Fruit fly (Drosophila melanogaster) whole organism, embryonic: ENCODE results near the gene CG42449.

Experiments
- B-H2 ChIP-seq: fragments of 200-800 bp; sonication (Bioruptor generic); optimal IDR thresholded peaks from 2 replicates; lab custom pipeline; 2018; ENCODE audit warnings: missing biosample characterization, mild to moderate bottlenecking, missing genetic modification characterization
- Bgb ChIP-seq: fragments of 200-800 bp; sonication (Bioruptor generic); IDR thresholded peaks from 2 replicates; pipeline ENCODE4 v1.3.6; 2022; ENCODE audit warnings: missing biosample characterization, missing genetic modification characterization; ENCODE audit not compliant: partially characterized antibody
- CG10209 ChIP-seq: fragments of 200-800 bp; sonication (Bioruptor generic); optimal IDR thresholded peaks from 3 replicates; lab custom pipeline; 2017; ENCODE audit warnings: missing biosample characterization, mild to moderate bottlenecking, missing genetic modification characterization, missing genetic modification reagents
- CG10366 ChIP-seq: fragments of 200-800 bp; sonication (Bioruptor generic); IDR thresholded peaks from 2 replicates; pipeline ENCODE4 v1.3.6; 2022; ENCODE audit warnings: missing biosample characterization, missing genetic modification characterization
- CG11247 ChIP-seq: fragments of 200-800 bp; sonication (Bioruptor generic); IDR thresholded peaks from 2 replicates; pipeline ENCODE4 v1.3.6; 2022; ENCODE audit warnings: missing biosample characterization, missing genetic modification characterization
- CG11456 ChIP-seq: fragments of 200-800 bp; sonication (Bioruptor generic); IDR thresholded peaks from 3 replicates; pipeline ENCODE4 v1.3.6; 2022; ENCODE audit warnings: missing biosample characterization, missing genetic modification characterization
- CG12104 ChIP-seq: fragments of 200-800 bp; sonication (Bioruptor generic); optimal IDR thresholded peaks from 3 replicates; lab custom pipeline; 2016; ENCODE audit warnings: missing biosample characterization, missing genetic modification characterization
- CG12236 ChIP-seq: fragments of 200-800 bp; sonication (Bioruptor generic); optimal IDR thresholded peaks from 2 replicates; lab custom pipeline; 2016; ENCODE audit warnings: missing biosample characterization, missing genetic modification characterization
- CG13296 ChIP-seq: fragments of 200-800 bp; sonication (Bioruptor generic); optimal IDR thresholded peaks from 3 replicates; lab custom pipeline; 2018; ENCODE audit warnings: missing biosample characterization, mild to moderate bottlenecking, missing genetic modification characterization
- CG14014 ChIP-seq: fragments of 200-800 bp; sonication (Bioruptor generic); IDR thresholded peaks from 2 replicates; pipeline ENCODE4 v1.3.6; 2022; ENCODE audit warnings: missing biosample characterization, missing genetic modification characterization
- CG15479 ChIP-seq: fragments of 200-800 bp; sonication (Bioruptor generic); optimal IDR thresholded peaks from 3 replicates; lab custom pipeline; 2019; ENCODE audit warnings: missing biosample characterization, mild to moderate bottlenecking, missing genetic modification characterization, moderate library complexity
- CG18476 ChIP-seq: fragments of 200-800 bp; sonication (Bioruptor generic); optimal IDR thresholded peaks from 2 replicates; lab custom pipeline; 2016; ENCODE audit warnings: missing biosample characterization, mild to moderate bottlenecking, missing genetic modification characterization
- CG2120 ChIP-seq: fragments of 200-800 bp; sonication (Bioruptor generic); optimal IDR thresholded peaks from 3 replicates; lab custom pipeline; 2016; ENCODE audit warnings: missing biosample characterization, missing genetic modification characterization
- CG3065 ChIP-seq: fragments of 200-800 bp; sonication (Bioruptor generic); optimal IDR thresholded peaks from 2 replicates; lab custom pipeline; 2016; ENCODE audit warnings: missing biosample characterization, missing genetic modification characterization
- CG31365 ChIP-seq: fragments of 200-800 bp; sonication (Bioruptor generic); optimal IDR thresholded peaks from 2 replicates; lab custom pipeline; 2018; ENCODE audit warnings: missing biosample characterization, mild to moderate bottlenecking, missing genetic modification characterization
- CG31441 ChIP-seq: fragments of 200-800 bp; sonication (Bioruptor generic); IDR thresholded peaks from 2 replicates; pipeline ENCODE4 v1.3.6; 2022; ENCODE audit warnings: missing biosample characterization, missing genetic modification characterization
- CG34376 ChIP-seq: fragments of 200-800 bp; sonication (Bioruptor generic); optimal IDR thresholded peaks from 2 replicates; lab custom pipeline; 2018; ENCODE audit warnings: missing biosample characterization, mild to moderate bottlenecking, missing genetic modification characterization
- CG4617 ChIP-seq: fragments of 200-800 bp; sonication (Bioruptor generic); optimal IDR thresholded peaks from 3 replicates; lab custom pipeline; 2016; ENCODE audit warnings: missing biosample characterization, missing genetic modification characterization, borderline replicate concordance
- CG5180 ChIP-seq: fragments of 200-800 bp; sonication (Bioruptor generic); optimal IDR thresholded peaks from 3 replicates; lab custom pipeline; 2017; ENCODE audit warnings: missing biosample characterization, missing genetic modification characterization, mild to moderate bottlenecking, moderate library complexity, missing genetic modification reagents
- CG6689 ChIP-seq: fragments of 200-800 bp; sonication (Bioruptor generic); IDR thresholded peaks from 2 replicates; pipeline ENCODE4 v1.3.6; 2022; ENCODE audit warnings: missing biosample characterization, missing genetic modification characterization
- CG6791 ChIP-seq: fragments of 200-800 bp; sonication (Bioruptor generic); IDR thresholded peaks from 3 replicates; pipeline ENCODE4 v1.3.6; 2022; ENCODE audit warnings: missing biosample characterization, missing genetic modification characterization; ENCODE audit not compliant: partially characterized antibody
- CG7786 ChIP-seq: fragments of 200-800 bp; sonication (Bioruptor generic); optimal IDR thresholded peaks from 2 replicates; lab custom pipeline; 2016; ENCODE audit warnings: missing biosample characterization, missing genetic modification characterization
- CG8089 ChIP-seq: fragments of 200-800 bp; sonication (Bioruptor generic); optimal IDR thresholded peaks from 3 replicates; lab custom pipeline; 2016; ENCODE audit warnings: missing biosample characterization, missing genetic modification characterization
- CG9727 ChIP-seq: fragments of 200-800 bp; sonication (Bioruptor generic); optimal IDR thresholded peaks from 3 replicates; lab custom pipeline; 2017; ENCODE audit warnings: missing biosample characterization, mild to moderate bottlenecking, missing genetic modification characterization
- CkIIα-i1 ChIP-seq: fragments of 200-800 bp; sonication (Bioruptor generic); IDR thresholded peaks from 2 replicates; pipeline ENCODE4 v1.3.6; 2022; ENCODE audit warnings: missing biosample characterization, missing genetic modification characterization
- D19A ChIP-seq: fragments of 200-800 bp; optimal IDR thresholded peaks from 3 replicates; lab custom pipeline; 2019; ENCODE audit warnings: missing biosample characterization, mild to moderate bottlenecking, missing genetic modification characterization, moderate library complexity
- Fer3 ChIP-seq: fragments of 200-800 bp; sonication (Bioruptor generic); optimal IDR thresholded peaks from 2 replicates; lab custom pipeline; 2018; ENCODE audit warnings: missing biosample characterization, mild to moderate bottlenecking, missing genetic modification characterization, moderate library complexity
- H2.0 ChIP-seq: fragments of 200-800 bp; sonication (Bioruptor generic); IDR thresholded peaks from 2 replicates; pipeline ENCODE4 v1.3.6; 2022; ENCODE audit warnings: missing biosample characterization, missing genetic modification characterization
- HHEX ChIP-seq: fragments of 200-800 bp; sonication (Bioruptor generic); optimal IDR thresholded peaks from 3 replicates; lab custom pipeline; 2017; ENCODE audit warnings: missing biosample characterization, mild to moderate bottlenecking, missing genetic modification characterization, missing genetic modification reagents
- HLH4C ChIP-seq: fragments of 200-800 bp; sonication (Bioruptor generic); IDR thresholded peaks from 3 replicates; pipeline ENCODE4 v1.3.6; 2022; ENCODE audit warnings: missing biosample characterization, missing genetic modification characterization; ENCODE audit not compliant: partially characterized antibody
- Hey ChIP-seq: fragments of 200-800 bp; sonication (Bioruptor generic); optimal IDR thresholded peaks from 3 replicates; lab custom pipeline; 2018; ENCODE audit warnings: missing biosample characterization, mild to moderate bottlenecking, missing genetic modification characterization
- Med ChIP-seq: fragments of 200-800 bp; sonication (Bioruptor generic); peaks from one replicate; lab custom pipeline; 2016; ENCODE audit warnings: missing biosample characterization, missing genetic modification characterization, mild to moderate bottlenecking, inconsistent platforms, moderate library complexity
- Nf-YC ChIP-seq: fragments of 200-800 bp; optimal IDR thresholded peaks from 3 replicates; lab custom pipeline; 2019; ENCODE audit warnings: missing biosample characterization, mild to moderate bottlenecking, missing genetic modification characterization, moderate library complexity
- Oli ChIP-seq: fragments of 200-800 bp; sonication (Bioruptor generic); optimal IDR thresholded peaks from 2 replicates; lab custom pipeline; 2018; ENCODE audit warnings: missing biosample characterization, mild to moderate bottlenecking, missing genetic modification characterization, moderate library complexity
- Sry-δ ChIP-seq: fragments of 200-800 bp; sonication (Bioruptor generic); optimal IDR thresholded peaks from 2 replicates; lab custom pipeline; 2016; ENCODE audit warnings: missing biosample characterization, missing genetic modification characterization
- bigmax ChIP-seq: fragments of 200-800 bp; sonication (Bioruptor generic); optimal IDR thresholded peaks from 2 replicates; lab custom pipeline; 2018; ENCODE audit warnings: missing biosample characterization, mild to moderate bottlenecking, missing genetic modification characterization
- btn ChIP-seq: fragments of 200-800 bp; sonication (Bioruptor generic); optimal IDR thresholded peaks from 2 replicates; lab custom pipeline; 2016; ENCODE audit warnings: missing biosample characterization, missing genetic modification characterization
- caup ChIP-seq: fragments of 200-800 bp; sonication (Bioruptor generic); optimal IDR thresholded peaks from 3 replicates; lab custom pipeline; 2017; ENCODE audit warnings: missing biosample characterization, mild to moderate bottlenecking, missing genetic modification characterization, moderate library complexity; ENCODE audit not compliant: severe bottlenecking
- cg ChIP-seq: fragments of 200-800 bp; sonication (Bioruptor generic); optimal IDR thresholded peaks from 3 replicates; lab custom pipeline; 2019; ENCODE audit warnings: missing biosample characterization, mild to moderate bottlenecking, missing genetic modification characterization, moderate library complexity
- croc ChIP-seq: fragments of 200-800 bp; sonication (Bioruptor generic); conservative IDR thresholded peaks from 3 replicates; pipeline ENCODE4 v1.3.6; 2022; ENCODE audit warnings: missing biosample characterization, missing genetic modification characterization
- dimm ChIP-seq: fragments of 200-800 bp; sonication (Bioruptor generic); IDR thresholded peaks from 2 replicates; pipeline ENCODE4 v1.3.6; 2022; ENCODE audit warnings: missing biosample characterization, missing genetic modification characterization
- fu2 ChIP-seq: fragments of 200-800 bp; sonication (Bioruptor generic); optimal IDR thresholded peaks from 2 replicates; lab custom pipeline; 2016; ENCODE audit warnings: missing biosample characterization, missing genetic modification characterization
- gce ChIP-seq: fragments of 200-800 bp; sonication (Bioruptor generic); IDR thresholded peaks from 3 replicates; pipeline ENCODE4 v1.3.6; 2022; ENCODE audit warnings: missing biosample characterization, missing genetic modification characterization
- lmd ChIP-seq: fragments of 200-800 bp; sonication (Bioruptor generic); IDR thresholded peaks from 2 replicates; pipeline ENCODE4 v1.3.6; 2022; ENCODE audit warnings: missing biosample characterization, missing genetic modification characterization
- nau ChIP-seq: fragments of 200-800 bp; sonication (Bioruptor generic); optimal IDR thresholded peaks from 3 replicates; lab custom pipeline; 2017; ENCODE audit warnings: missing biosample characterization, mild to moderate bottlenecking, missing genetic modification characterization, missing genetic modification reagents
- nerfin-2 ChIP-seq: fragments of 200-800 bp; sonication (Bioruptor generic); IDR thresholded peaks from 2 replicates; pipeline ENCODE4 v1.3.6; 2022; ENCODE audit warnings: missing biosample characterization, missing genetic modification characterization; ENCODE audit not compliant: partially characterized antibody
- oc ChIP-seq: fragments of 200-800 bp; sonication (Bioruptor generic); optimal IDR thresholded peaks from 2 replicates; lab custom pipeline; 2018; ENCODE audit warnings: missing biosample characterization, mild to moderate bottlenecking, missing genetic modification characterization, moderate library complexity
- shn ChIP-seq: fragments of 200-800 bp; sonication (Bioruptor generic); optimal IDR thresholded peaks from 3 replicates; lab custom pipeline; 2016; ENCODE audit warnings: missing biosample characterization, missing genetic modification characterization
- sima ChIP-seq: fragments of 200-800 bp; sonication (Bioruptor generic); optimal IDR thresholded peaks from 2 replicates; lab custom pipeline; 2016; ENCODE audit warnings: missing biosample characterization, missing genetic modification characterization
- sna ChIP-seq: fragments of 200-800 bp; sonication (Bioruptor generic); IDR thresholded peaks from 2 replicates; pipeline ENCODE4 v1.3.6; 2022; ENCODE audit warnings: missing biosample characterization, missing genetic modification characterization; ENCODE audit not compliant: partially characterized antibody
- so ChIP-seq: fragments of 200-800 bp; sonication (Bioruptor generic); IDR thresholded peaks from 3 replicates; pipeline ENCODE4 v1.3.6; 2022; ENCODE audit warnings: missing biosample characterization, missing genetic modification characterization
- zen ChIP-seq: fragments of 200-800 bp; sonication (Bioruptor generic); optimal IDR thresholded peaks from 3 replicates; lab custom pipeline; 2018; ENCODE audit warnings: missing biosample characterization, mild to moderate bottlenecking, missing genetic modification characterization, moderate library complexity

The CG42449 gene

DNA sequence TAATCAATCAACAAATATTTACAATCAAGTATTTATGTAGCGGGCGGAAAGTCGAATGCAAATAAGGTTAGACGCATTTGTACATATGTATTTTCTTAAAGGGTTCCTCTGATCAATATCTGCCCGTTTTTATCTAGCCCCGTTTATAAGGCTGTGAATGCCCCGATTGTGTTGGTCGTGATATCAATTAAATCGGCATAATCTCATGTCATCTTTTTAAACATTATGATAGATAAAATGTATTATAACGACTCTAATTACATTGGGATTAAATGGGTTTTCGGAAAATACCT lies 4.9 kb upstream of the CG42449 start (continued):
- TF ChIP-seq CG9727 (peak; percentile 42), croc (0 out of 3 replicates have a peak, but pooled peaks have one; percentile 10), sima (GFP tag; lab: Kevin White, UChicago) (no peak), cg (no peak), CG11456 (GFP tag; lab: Robert Waterston, UW) (no peak), CG8089 (GFP tag; lab: Kevin White, UChicago) (no peak), Hey (tag; lab: Kevin White, UChicago) (no peak), oc (tag; lab: Kevin White, UChicago) (no peak), gce (GFP tag; lab: Robert Waterston, UW) (no peak), CG5180 (peak; percentile 19), Nf-YC (tag; lab: Kevin White, UChicago) (no peak), CG11247 (GFP tag; lab: Robert Waterston, UW) (no peak), CkIIα-i1 (GFP tag; lab: Robert Waterston, UW) (no peak), CG10209 (GFP tag; lab: Kevin White, UChicago) (peak; percentile 22), Bgb (GFP tag; lab: Robert Waterston, UW) (no peak), dimm (GFP tag; lab: Robert Waterston, UW) (no peak), Oli (tag; lab: Kevin White, UChicago) (no peak), shn (GFP tag; lab: Kevin White, UChicago) (no peak), D19A (tag; lab: Kevin White, UChicago) (no peak), nau (no peak), bigmax (GFP tag; lab: Kevin White, UChicago) (no peak), CG18476 (GFP tag; lab: Kevin White, UChicago) (no peak), Sry-δ (GFP tag; lab: Kevin White, UChicago) (no peak), zen (no peak), CG4617 (no peak), CG15479 (GFP tag; lab: Kevin White, UChicago) (no peak), lmd (GFP tag; lab: Robert Waterston, UW) (no peak), caup (no peak), CG3065 (GFP tag; lab: Kevin White, UChicago) (no peak), so (no peak), CG13296 (peak; percentile 21), Fer3 (tag; lab: Kevin White, UChicago) (no peak), HLH4C (GFP tag; lab: Robert Waterston, UW) (no peak), fu2 (GFP tag; lab: Kevin White, UChicago) (no peak), CG31365 (tag; lab: Kevin White, UChicago) (no peak), CG14014 (GFP tag; lab: Robert Waterston, UW) (peak; percentile 3; the same call in 1 of the 2 replicates), CG2120 (GFP tag; lab: Kevin White, UChicago) (no peak), sna (GFP tag; lab: Robert Waterston, UW) (no peak), B-H2 (no peak), CG6791 (GFP tag; lab: Robert Waterston, UW) (no peak), CG6689 (GFP tag; lab: Robert Waterston, UW) (no peak), CG34376 (GFP tag; lab: Kevin White, UChicago) (no peak), H2.0 (GFP tag; lab: Robert Waterston, UW) (no peak), CG12236 (GFP tag; lab: Kevin White, UChicago) (no peak), CG10366 (no peak), btn (GFP tag; lab: Kevin White, UChicago) (no peak), CG31441 (GFP tag; lab: Robert Waterston, UW) (peak; percentile 9), CG7786 (no peak), CG12104 (GFP tag; lab: Kevin White, UChicago) (peak; percentile 35), nerfin-2 (GFP tag; lab: Robert Waterston, UW) (no peak), Med (GFP tag; lab: Kevin White, UChicago) (peak; percentile 59), HHEX (GFP tag; lab: Kevin White, UChicago) (peak; percentile 31)
